Fruit fly (Drosophila melanogaster): ENCODE results near the gene Gapdh2.
A peak's percentile ranks its signal among the peaks of the same experiment; 100 is the strongest.

Gapdh2 gene

dm6 chrX:15887247-15887616 is 19.3 kb downstream of the Gapdh2 start, which contains the start of gene tay (continued):
- TF ChIP-seq CG12219 (GFP tag; optimal IDR thresholded peaks at IDR 0.05) (no peak), pnt (GFP tag; optimal IDR thresholded peaks at IDR 0.05) (no peak), CG8924 (tag; optimal IDR thresholded peaks at IDR 0.05) (no peak), CG1603 (tag; optimal IDR thresholded peaks at IDR 0.05) (no peak), onecut (GFP tag; IDR thresholded peaks at IDR 0.05) (peak; percentile 20; the same call in 1 of the 2 replicates), CG3407 (GFP tag; optimal IDR thresholded peaks at IDR 0.05) (no peak), mld (GFP tag; IDR thresholded peaks at IDR 0.05; ENCODE audit: partially characterized antibody) (0 out of 3 replicates have a peak, but pooled peaks have one; percentile 37), tna (GFP tag; IDR thresholded peaks at IDR 0.05; ENCODE audit: partially characterized antibody) (peak; percentile 56; the same call in 1 of the 2 replicates), pzg (GFP tag; optimal IDR thresholded peaks at IDR 0.05) (peak; percentile 84), ato (GFP tag; IDR thresholded peaks at IDR 0.05; ENCODE audit: partially characterized antibody) (peak; percentile 81), CG10462 (GFP tag; optimal IDR thresholded peaks at IDR 0.05) (no peak), CG32532 (GFP tag; IDR thresholded peaks at IDR 0.05) (peak; percentile 37; the same call in 1 of the 2 replicates), CG14710 (tag; optimal IDR thresholded peaks at IDR 0.05) (peak; percentile 21), CG7963 (GFP tag; IDR thresholded peaks at IDR 0.05; ENCODE audit: partially characterized antibody) (peak; percentile 66; the same call in 1 of the 3 replicates), sob (GFP tag; IDR thresholded peaks at IDR 0.05) (0 out of 2 replicates have a peak, but pooled peaks have one; percentile 32), unc-4 (GFP tag; IDR thresholded peaks at IDR 0.05; ENCODE audit: partially characterized antibody) (peak; percentile 49), sens (GFP tag) (peak; percentile 80), ftz-f1 (GFP tag; optimal IDR thresholded peaks at IDR 0.05) (peak; percentile 56), Bgb (GFP tag; IDR thresholded peaks at IDR 0.05; ENCODE audit: partially characterized antibody) (peak; percentile 84), CG16813 (GFP tag; IDR thresholded peaks at IDR 0.05; ENCODE audit: partially characterized antibody) (peak; percentile 80), CG8290 (GFP tag; optimal IDR thresholded peaks at IDR 0.05) (peak; percentile 47), CG8290 (tag; optimal IDR thresholded peaks at IDR 0.05) (no peak), BEAF-32 (GFP tag; optimal IDR thresholded peaks at IDR 0.05) (peak; percentile 81), CHES-1-like (GFP tag; optimal IDR thresholded peaks at IDR 0.05) (peak; percentile 1), ham (GFP tag; IDR thresholded peaks at IDR 0.05) (no peak), phol (tag; optimal IDR thresholded peaks at IDR 0.05) (peak; percentile 29), CG4730 (GFP tag; IDR thresholded peaks at IDR 0.05) (no peak), Rfx (GFP tag; IDR thresholded peaks at IDR 0.05) (peak; percentile 63; the same call in 1 of the 2 replicates), CG12659 (GFP tag; optimal IDR thresholded peaks at IDR 0.05) (peak; percentile 74), CG8388 (GFP tag; optimal IDR thresholded peaks at IDR 0.05) (no peak), CG13894 (tag; optimal IDR thresholded peaks at IDR 0.05) (peak; percentile 58), CG2120 (GFP tag; optimal IDR thresholded peaks at IDR 0.05) (peak; percentile 9), CG17802 (tag; optimal IDR thresholded peaks at IDR 0.05) (peak; percentile 79), CG31441 (GFP tag; IDR thresholded peaks at IDR 0.05) (0 out of 2 replicates have a peak, but pooled peaks have one; percentile 17), Pdp1 (GFP tag; optimal IDR thresholded peaks at IDR 0.05) (peak in 1 of 2 experiments; percentile 34), CG10267 (tag; optimal IDR thresholded peaks at IDR 0.05) (peak; percentile 19), CG13287 (GFP tag; IDR thresholded peaks at IDR 0.05; ENCODE audit: partially characterized antibody) (peak; percentile 54), Sin3A (optimal IDR thresholded peaks at IDR 0.05) (no peak), Lhr (GFP tag; optimal IDR thresholded peaks at IDR 0.05) (peak; percentile 47), nerfin-2 (GFP tag; IDR thresholded peaks at IDR 0.05; ENCODE audit: partially characterized antibody) (peak; percentile 61; the same call in 1 of the 2 replicates), sna (GFP tag; IDR thresholded peaks at IDR 0.05; ENCODE audit: partially characterized antibody) (peak; percentile 34; the same call in 1 of the 2 replicates), Oaz (GFP tag; IDR thresholded peaks at IDR 0.05) (no peak), vvl (GFP tag; IDR thresholded peaks at IDR 0.05) (peak; percentile 46), Hand (GFP tag; optimal IDR thresholded peaks at IDR 0.05) (no peak), ssp (GFP tag; IDR thresholded peaks at IDR 0.05) (peak; percentile 95), nmo (GFP tag; optimal IDR thresholded peaks at IDR 0.05) (peak; percentile 39)
